Worm (Caenorhabditis elegans) whole organism, late embryonic: ENCODE measurements around the gene T24A6.7.

Source experiments
- ama-1 ChIP-seq: fragments of 150-350 bp; optimal IDR thresholded peaks from 2 replicates; lab custom pipeline; 2014
- ceh-6 ChIP-seq: fragments of 200-800 bp; sonication (Bioruptor generic); optimal IDR thresholded peaks from 2 replicates; lab custom pipeline; 2018; ENCODE audit warnings: mild to moderate bottlenecking, missing genetic modification characterization, missing compliant biosample characterization
- dve-1 ChIP-seq: sonication (generic microtip); optimal IDR thresholded peaks from 2 replicates; lab custom pipeline; 2017; ENCODE audit warnings: antibody characterized with exemption, mild to moderate bottlenecking, missing genetic modification characterization, missing compliant biosample characterization
- fax-1 ChIP-seq: sonication (generic microtip); optimal IDR thresholded peaks from 2 replicates; lab custom pipeline; 2016; ENCODE audit warnings: missing genotype, missing genetic modification characterization, missing compliant biosample characterization
- hlh-30 ChIP-seq: sonication (generic microtip); optimal IDR thresholded peaks from 2 replicates; lab custom pipeline; 2017; ENCODE audit warnings: antibody characterized with exemption, missing genetic modification characterization, missing compliant biosample characterization; ENCODE audit not compliant: insufficient read depth
- hlh-6 ChIP-seq: sonication (generic microtip); optimal IDR thresholded peaks from 2 replicates; lab custom pipeline; 2016; ENCODE audit warnings: missing genotype, missing genetic modification characterization, missing compliant biosample characterization
- lin-11 ChIP-seq: fragments of 200-800 bp; sonication (Bioruptor generic); optimal IDR thresholded peaks from 2 replicates; lab custom pipeline; 2018; ENCODE audit warnings: mild to moderate bottlenecking, missing genetic modification characterization, missing compliant biosample characterization
- madf-2 ChIP-seq: sonication (generic microtip); optimal IDR thresholded peaks from 2 replicates; lab custom pipeline; 2017; ENCODE audit warnings: missing genetic modification characterization, missing compliant biosample characterization
- nfya-1 ChIP-seq: sonication (generic microtip); optimal IDR thresholded peaks from 2 replicates; lab custom pipeline; 2017; ENCODE audit warnings: missing genetic modification characterization, mild to moderate bottlenecking, missing compliant biosample characterization, antibody characterized with exemption, moderate library complexity
- nhr-11 ChIP-seq: fragments of 150-350 bp; optimal IDR thresholded peaks from 2 replicates; lab custom pipeline; 2014; ENCODE audit warnings: missing biosample characterization, missing genetic modification characterization
- pha-4 ChIP-seq: fragments of 150-350 bp; optimal IDR thresholded peaks from 2 replicates; lab custom pipeline; 2018; ENCODE audit warnings: missing biosample characterization, missing genetic modification reagents, missing genetic modification characterization
- sdc-2 ChIP-seq: sonication (generic microtip); optimal IDR thresholded peaks from 2 replicates; lab custom pipeline; 2016; ENCODE audit warnings: missing genotype, missing genetic modification characterization, missing compliant biosample characterization
- tbx-2 ChIP-seq: sonication (generic microtip); optimal IDR thresholded peaks from 2 replicates; lab custom pipeline; 2016; ENCODE audit warnings: missing genetic modification characterization, missing compliant biosample characterization
- ztf-16 ChIP-seq: sonication (generic microtip); optimal IDR thresholded peaks from 2 replicates; lab custom pipeline; 2017; ENCODE audit warnings: missing genetic modification characterization, missing compliant biosample characterization

- TF ChIP-seq ztf-16 (tag; lab: Kevin White, UChicago): no peak
- no peak for TF ChIP-seq lin-11 (tag; lab: Kevin White, UChicago)
- TF ChIP-seq sdc-2 (tag; lab: Kevin White, UChicago): no peak
- TF ChIP-seq dve-1: no peak
- TF ChIP-seq ceh-6 (GFP tag; lab: Kevin White, UChicago): no peak
- TF ChIP-seq hlh-6: no peak
- TF ChIP-seq madf-2 (tag; lab: Kevin White, UChicago): no peak
- TF ChIP-seq nhr-11 (tag; lab: Kevin White, UChicago): no peak
- TF ChIP-seq hlh-30 (tag; lab: Kevin White, UChicago): no peak
- no peak for TF ChIP-seq ama-1 (lab: Kevin White, UChicago)
- TF ChIP-seq pha-4 (tag; lab: Kevin White, UChicago): no peak
- no peak for TF ChIP-seq nfya-1 (tag; lab: Kevin White, UChicago)
- no peak for TF ChIP-seq fax-1 (tag; lab: Kevin White, UChicago)
- TF ChIP-seq tbx-2 (tag; lab: Kevin White, UChicago): no peak
Measured at ce11 chrV:3535260-3535659, 10.2 kb downstream of the T24A6.7 start, which contains the start of gene nhr-221.
